Fruit fly (Drosophila melanogaster): ENCODE measurements around the gene Sec71.

The Sec71 gene

dm6 chr2L:13770884-13771283 is 22.4 kb upstream of the Sec71 start (continued):
- TF ChIP-seq CG14667 (GFP tag; IDR thresholded peaks at IDR 0.05) (no peak), Gsc (GFP tag; IDR thresholded peaks at IDR 0.05) (no peak), Xbp1 (GFP tag; optimal IDR thresholded peaks at IDR 0.05) (peak; percentile 36), Dp (GFP tag; optimal IDR thresholded peaks at IDR 0.05) (peak; percentile 90), yki (optimal IDR thresholded peaks at IDR 0.05) (no peak), gro (GFP tag; optimal IDR thresholded peaks at IDR 0.05) (no peak), cg (GFP tag; optimal IDR thresholded peaks at IDR 0.05) (no peak), Dek (tag; optimal IDR thresholded peaks at IDR 0.05) (no peak), pzg (GFP tag; optimal IDR thresholded peaks at IDR 0.05) (peak; percentile 69), Six4 (GFP tag; optimal IDR thresholded peaks at IDR 0.05) (no peak), ham (GFP tag; IDR thresholded peaks at IDR 0.05) (no peak), knrl (GFP tag; IDR thresholded peaks at IDR 0.05; ENCODE audit: partially characterized antibody) (peak; percentile 62), CG17912 (GFP tag; optimal IDR thresholded peaks at IDR 0.05) (no peak), Ets97D (GFP tag; optimal IDR thresholded peaks at IDR 0.05) (peak; percentile 10), E2f2 (GFP tag; IDR thresholded peaks at IDR 0.05) (peak; percentile 94), CG6791 (GFP tag; IDR thresholded peaks at IDR 0.05; ENCODE audit: partially characterized antibody) (peak; percentile 77), insv (GFP tag; optimal IDR thresholded peaks at IDR 0.05) (no peak), HmgZ (tag; optimal IDR thresholded peaks at IDR 0.05) (peak; percentile 38), Nf-YC (tag; optimal IDR thresholded peaks at IDR 0.05) (no peak), sens (GFP tag) (peak; percentile 51), CG4424 (GFP tag; optimal IDR thresholded peaks at IDR 0.05) (no peak), usp (GFP tag; optimal IDR thresholded peaks at IDR 0.05) (no peak), ATbp (GFP tag; optimal IDR thresholded peaks at IDR 0.05) (no peak), Dip3 (GFP tag; optimal IDR thresholded peaks at IDR 0.05) (peak; percentile 68), lmd (GFP tag; IDR thresholded peaks at IDR 0.05) (no peak), Scr (GFP tag; IDR thresholded peaks at IDR 0.05; ENCODE audit: partially characterized antibody) (peak; percentile 74), Hr78 (GFP tag; optimal IDR thresholded peaks at IDR 0.05) (no peak), CG7786 (GFP tag; optimal IDR thresholded peaks at IDR 0.05) (no peak), CG42726 (GFP tag; IDR thresholded peaks at IDR 0.05; ENCODE audit: partially characterized antibody) (peak; percentile 44; the same call in 1 of the 2 replicates), CG13296 (GFP tag; optimal IDR thresholded peaks at IDR 0.05) (no peak), CG12744 (GFP tag; optimal IDR thresholded peaks at IDR 0.05) (no peak), fd64A (GFP tag; optimal IDR thresholded peaks at IDR 0.05) (no peak), Dref (GFP tag; IDR thresholded peaks at IDR 0.05) (peak; percentile 84), Dip2 (GFP tag; IDR thresholded peaks at IDR 0.05) (no peak), tap (tag; optimal IDR thresholded peaks at IDR 0.05) (no peak), NC2α (GFP tag; optimal IDR thresholded peaks at IDR 0.05) (no peak), NC2β (GFP tag; optimal IDR thresholded peaks at IDR 0.05) (no peak), pita (GFP tag; optimal IDR thresholded peaks at IDR 0.05) (no peak), mirr (GFP tag; optimal IDR thresholded peaks at IDR 0.05) (no peak), CG14014 (GFP tag; IDR thresholded peaks at IDR 0.05) (no peak), Opbp (GFP tag; IDR thresholded peaks at IDR 0.05; ENCODE audit: partially characterized antibody) (peak; percentile 75), Rfx (GFP tag; IDR thresholded peaks at IDR 0.05) (no peak), eve (GFP tag; optimal IDR thresholded peaks at IDR 0.05) (no peak), MBD-R2 (GFP tag; IDR thresholded peaks at IDR 0.05) (peak; percentile 88), CG12659 (GFP tag; optimal IDR thresholded peaks at IDR 0.05) (peak; percentile 28), CG17328 (GFP tag; IDR thresholded peaks at IDR 0.05) (no peak), nerfin-2 (GFP tag; IDR thresholded peaks at IDR 0.05; ENCODE audit: partially characterized antibody) (peak; percentile 67), CG10267 (tag; optimal IDR thresholded peaks at IDR 0.05) (peak; percentile 60), CG16813 (GFP tag; IDR thresholded peaks at IDR 0.05; ENCODE audit: partially characterized antibody) (peak; percentile 55; the same call in 2 of the 3 replicates), ewg (GFP tag; optimal IDR thresholded peaks at IDR 0.05) (no peak), HLH4C (GFP tag; IDR thresholded peaks at IDR 0.05; ENCODE audit: partially characterized antibody) (peak; percentile 62)

Measured in whole organism, embryonic.